Fruit fly (Drosophila melanogaster): ENCODE results near the gene CG17776.
A peak's percentile ranks its signal among the peaks of the same experiment; 100 is the strongest.

Gene CG17776

dm6 chrX:2184563-2184962 is at the start of gene CG17776, which contains the start of gene Nmd3:
TSS of gene CG17776 (plus strand) at chrX:2184725.
TSS of gene Nmd3 (minus strand) at chrX:2184668.
- peak; percentile 27 for TF ChIP-seq HLH106 (tag; optimal IDR thresholded peaks at IDR 0.05)
- peak in 1 of 2 experiments; percentile 13 for TF ChIP-seq foxo (GFP tag; optimal IDR thresholded peaks at IDR 0.05)
- TF ChIP-seq Rel (GFP tag; optimal IDR thresholded peaks at IDR 0.05), result no peak
- TF ChIP-seq Rel (tag; optimal IDR thresholded peaks at IDR 0.05), result peak; percentile 55
- TF ChIP-seq OdsH (GFP tag; optimal IDR thresholded peaks at IDR 0.05), result no peak
- TF ChIP-seq rgr (GFP tag; optimal IDR thresholded peaks at IDR 0.05), result peak; percentile 8
- TF ChIP-seq Myc (optimal IDR thresholded peaks at IDR 0.05), result peak; percentile 97
- TF ChIP-seq Sp1 (GFP tag; optimal IDR thresholded peaks at IDR 0.05), result peak; percentile 1
- no peak for TF ChIP-seq dmrt93B (GFP tag; optimal IDR thresholded peaks at IDR 0.05)

dm6 chrX:2134965-2135758 is 49.4 kb upstream of the CG17776 start:
- TF ChIP-seq Jra (GFP tag; optimal IDR thresholded peaks at IDR 0.05) (peak; percentile 87), GATAd (GFP tag; optimal IDR thresholded peaks at IDR 0.05) (no peak), CrebA (GFP tag; optimal IDR thresholded peaks at IDR 0.05; ENCODE audit: borderline replicate concordance) (peak; percentile 66), fru (GFP tag; optimal IDR thresholded peaks at IDR 0.05) (peak; percentile 94), h (GFP tag; optimal IDR thresholded peaks at IDR 0.05) (peak; percentile 95), sage (GFP tag; optimal IDR thresholded peaks at IDR 0.05) (peak; percentile 83), Sp1 (GFP tag; optimal IDR thresholded peaks at IDR 0.05) (peak; percentile 96), pan (optimal IDR thresholded peaks at IDR 0.05) (no peak), Mio (GFP tag; optimal IDR thresholded peaks at IDR 0.05) (peak; percentile 52), N (GFP tag; optimal IDR thresholded peaks at IDR 0.05) (no peak), Hnf4 (GFP tag; optimal IDR thresholded peaks at IDR 0.05) (peak; percentile 83), Dif (GFP tag; optimal IDR thresholded peaks at IDR 0.05; ENCODE audit: partially characterized antibody) (peak; percentile 57), Abd-B (GFP tag; optimal IDR thresholded peaks at IDR 0.05) (no peak), jim (GFP tag; optimal IDR thresholded peaks at IDR 0.05) (peak; percentile 82), lola (GFP tag; optimal IDR thresholded peaks at IDR 0.05) (no peak), ey (GFP tag; optimal IDR thresholded peaks at IDR 0.05) (peak; percentile 95), CG9705 (GFP tag; optimal IDR thresholded peaks at IDR 0.05) (peak; percentile 94), Hr83 (GFP tag; optimal IDR thresholded peaks at IDR 0.05; ENCODE audit: poor library complexity, severe bottlenecking) (peak; percentile 37), psq (GFP tag; optimal IDR thresholded peaks at IDR 0.05) (peak; percentile 89), Vsx2 (GFP tag; optimal IDR thresholded peaks at IDR 0.05; ENCODE audit: partially characterized antibody) (peak; percentile 68), Hr78 (GFP tag; optimal IDR thresholded peaks at IDR 0.05) (no peak), CG32264 (GFP tag; optimal IDR thresholded peaks at IDR 0.05) (peak; percentile 58), HLH106 (tag; optimal IDR thresholded peaks at IDR 0.05) (peak; percentile 96), Dfd (GFP tag; optimal IDR thresholded peaks at IDR 0.05) (peak; percentile 40), tai (GFP tag; optimal IDR thresholded peaks at IDR 0.05) (peak; percentile 87), usp (GFP tag; optimal IDR thresholded peaks at IDR 0.05) (no peak), brk (GFP tag; optimal IDR thresholded peaks at IDR 0.05) (peak; percentile 80), Myc (optimal IDR thresholded peaks at IDR 0.05) (no peak), br (GFP tag; optimal IDR thresholded peaks at IDR 0.05) (peak; percentile 91), sv (GFP tag; optimal IDR thresholded peaks at IDR 0.05) (peak; percentile 77), dmrt93B (GFP tag; optimal IDR thresholded peaks at IDR 0.05) (peak; percentile 93), OdsH (GFP tag; optimal IDR thresholded peaks at IDR 0.05) (peak; percentile 92), dsf (GFP tag; optimal IDR thresholded peaks at IDR 0.05; ENCODE audit: borderline replicate concordance) (peak; percentile 70), dl (GFP tag; optimal IDR thresholded peaks at IDR 0.05; ENCODE audit: insufficient read depth in 1 of 2, partially characterized antibody in 2 of 2) (peak in 1 of 2 experiments; percentile 55), rgr (GFP tag; optimal IDR thresholded peaks at IDR 0.05) (peak; percentile 92), Rel (GFP tag; optimal IDR thresholded peaks at IDR 0.05) (peak; percentile 64), Rel (tag; optimal IDR thresholded peaks at IDR 0.05) (peak; percentile 93), woc (GFP tag; optimal IDR thresholded peaks at IDR 0.05) (peak; percentile 88), foxo (GFP tag; optimal IDR thresholded peaks at IDR 0.05) (peak; percentile 37 to 94)

Data from whole organism, wandering third instar larva.